Fruit fly (Drosophila melanogaster): ENCODE results near the gene CG12499.
A peak's percentile ranks its signal among the peaks of the same experiment; 100 is the strongest.

CG12499 gene

dm6 chr3R:22468829-22469487 lies 22.6 kb upstream of the CG12499 start (continued):
- TF ChIP-seq CG34422 (GFP tag; IDR thresholded peaks at IDR 0.05) (peak; percentile 79; the same call in 1 of the 3 replicates), ase (GFP tag; IDR thresholded peaks at IDR 0.05) (peak; percentile 72; the same call in 2 of the 3 replicates), CG8765 (GFP tag; IDR thresholded peaks at IDR 0.05) (no peak), trh (GFP tag; optimal IDR thresholded peaks at IDR 0.05) (peak; percentile 50), bowl (GFP tag; IDR thresholded peaks at IDR 0.05) (peak; percentile 45; the same call in 1 of the 2 replicates), B-H2 (GFP tag; optimal IDR thresholded peaks at IDR 0.05) (peak; percentile 84), CG18599 (GFP tag; optimal IDR thresholded peaks at IDR 0.05) (peak; percentile 97), chm (GFP tag; IDR thresholded peaks at IDR 0.05) (peak; percentile 71; the same call in 1 of the 2 replicates), pfk (GFP tag; optimal IDR thresholded peaks at IDR 0.05) (no peak), HLH4C (GFP tag; IDR thresholded peaks at IDR 0.05; ENCODE audit: partially characterized antibody) (no peak), BtbVII (GFP tag; optimal IDR thresholded peaks at IDR 0.05) (peak; percentile 88), jigr1 (GFP tag; IDR thresholded peaks at IDR 0.05) (peak; percentile 64; the same call in 2 of the 3 replicates), Hr51 (GFP tag; optimal IDR thresholded peaks at IDR 0.05) (peak; percentile 84 to 96), CG12236 (GFP tag; optimal IDR thresholded peaks at IDR 0.05) (peak; percentile 49), CG4854 (GFP tag; optimal IDR thresholded peaks at IDR 0.05) (no peak), CG17829 (tag; optimal IDR thresholded peaks at IDR 0.05) (peak; percentile 72), ro (GFP tag; IDR thresholded peaks at IDR 0.05) (no peak; the same call in 1 of the 2 replicates), CG2129 (GFP tag; IDR thresholded peaks at IDR 0.05; ENCODE audit: partially characterized antibody) (no peak), CG13296 (GFP tag; optimal IDR thresholded peaks at IDR 0.05) (peak; percentile 91), zen2 (GFP tag; IDR thresholded peaks at IDR 0.05; ENCODE audit: partially characterized antibody) (no peak), MTF-1 (GFP tag; optimal IDR thresholded peaks at IDR 0.05; ENCODE audit: borderline replicate concordance) (peak; percentile 1), sna (GFP tag; IDR thresholded peaks at IDR 0.05; ENCODE audit: partially characterized antibody) (no peak), Nf-YC (tag; optimal IDR thresholded peaks at IDR 0.05) (peak; percentile 78), CG15696 (tag; optimal IDR thresholded peaks at IDR 0.05) (peak; percentile 10), CG8089 (GFP tag; optimal IDR thresholded peaks at IDR 0.05) (peak; percentile 67), CG3281 (GFP tag; optimal IDR thresholded peaks at IDR 0.05) (peak; percentile 89), CG6683 (GFP tag; optimal IDR thresholded peaks at IDR 0.05) (peak; percentile 81), nerfin-2 (GFP tag; IDR thresholded peaks at IDR 0.05; ENCODE audit: partially characterized antibody) (no peak), Awh (GFP tag; IDR thresholded peaks at IDR 0.05) (peak; percentile 78; the same call in 1 of the 2 replicates), CG6765 (GFP tag; optimal IDR thresholded peaks at IDR 0.05) (peak; percentile 82), Vsx1 (GFP tag; optimal IDR thresholded peaks at IDR 0.05) (peak; percentile 43), CG11247 (GFP tag; IDR thresholded peaks at IDR 0.05) (peak; percentile 81), CG11696 (GFP tag; IDR thresholded peaks at IDR 0.05) (0 out of 2 replicates have a peak, but pooled peaks have one; percentile 25), D (optimal IDR thresholded peaks at IDR 0.05) (no peak), D (GFP tag; optimal IDR thresholded peaks at IDR 0.05) (peak; percentile 73), unc-4 (GFP tag; IDR thresholded peaks at IDR 0.05; ENCODE audit: partially characterized antibody) (no peak), CG5245 (GFP tag; optimal IDR thresholded peaks at IDR 0.05) (peak; percentile 71), Dip3 (GFP tag; optimal IDR thresholded peaks at IDR 0.05) (peak; percentile 82), Bgb (GFP tag; IDR thresholded peaks at IDR 0.05; ENCODE audit: partially characterized antibody) (no peak), CG6813 (GFP tag; optimal IDR thresholded peaks at IDR 0.05) (peak; percentile 80), CG18011 (GFP tag; optimal IDR thresholded peaks at IDR 0.05) (peak; percentile 68), MBD-R2 (GFP tag; IDR thresholded peaks at IDR 0.05) (peak; percentile 48; the same call in 1 of the 2 replicates), en (GFP tag; optimal IDR thresholded peaks at IDR 0.05) (peak; percentile 75), CG10979 (tag; optimal IDR thresholded peaks at IDR 0.05) (peak; percentile 70), CG17361 (GFP tag; IDR thresholded peaks at IDR 0.05) (no peak; the same call in 2 of the 3 replicates), CG16779 (GFP tag; IDR thresholded peaks at IDR 0.05) (peak; percentile 76; the same call in 1 of the 2 replicates), ash1 (GFP tag; optimal IDR thresholded peaks at IDR 0.05) (peak; percentile 50), CG12391 (tag; optimal IDR thresholded peaks at IDR 0.05) (peak; percentile 80)
